Worm (Caenorhabditis elegans): ENCODE measurements around the gene F25D1.8.

Gene F25D1.8

ce11 chrV:10578226-10578625 is 39.0 kb downstream of the F25D1.8 start, which contains the start of gene mics-1:
mics-1 (minus strand) TSS chrV:10578326.
- TF ChIP-seq sox-2 (GFP tag; IDR thresholded peaks at IDR 0.05) (no peak), ceh-45 (GFP tag; IDR thresholded peaks at IDR 0.05) (no peak), ref-2 (tag; optimal IDR thresholded peaks at IDR 0.05) (no peak), fax-1 (tag; optimal IDR thresholded peaks at IDR 0.05) (no peak)

ce11 chrV:10578938-10579337 is 39.7 kb downstream of the F25D1.8 start, which contains the start of the genes erh-1 and lpd-9:
erh-1 (minus strand) TSS chrV:10579141.
lpd-9 (plus strand) TSS chrV:10579305.
- TF ChIP-seq elt-2 (tag; optimal IDR thresholded peaks at IDR 0.05), result peak; percentile 68
- peak; percentile 20 for TF ChIP-seq ceh-18 (tag; optimal IDR thresholded peaks at IDR 0.05)
- peak; percentile 15 for TF ChIP-seq unc-42 (tag; optimal IDR thresholded peaks at IDR 0.05)
- no peak for TF ChIP-seq C38D4.7 (GFP tag; optimal IDR thresholded peaks at IDR 0.05)
- no peak for TF ChIP-seq tbx-2 (tag; optimal IDR thresholded peaks at IDR 0.05)
- peak; percentile 26 for TF ChIP-seq che-1 (tag; optimal IDR thresholded peaks at IDR 0.05)
- TF ChIP-seq ztf-16 (tag; optimal IDR thresholded peaks at IDR 0.05), result peak; percentile 29
- TF ChIP-seq hlh-8 (tag; optimal IDR thresholded peaks at IDR 0.05), result no peak
- no peak for TF ChIP-seq K02D7.2 (tag; optimal IDR thresholded peaks at IDR 0.05)
- no peak for TF ChIP-seq hlh-6 (tag; optimal IDR thresholded peaks at IDR 0.05)
- TF ChIP-seq C08G9.2 (tag; optimal IDR thresholded peaks at IDR 0.05), result no peak
- TF ChIP-seq ceh-2 (tag; optimal IDR thresholded peaks at IDR 0.05), result peak; percentile 37
- peak; percentile 12 for TF ChIP-seq pax-1 (tag; optimal IDR thresholded peaks at IDR 0.05)
- TF ChIP-seq unc-86 (tag; optimal IDR thresholded peaks at IDR 0.05), result peak; percentile 23
- no peak for TF ChIP-seq madf-2 (tag; optimal IDR thresholded peaks at IDR 0.05)
- no peak for TF ChIP-seq pros-1 (tag; optimal IDR thresholded peaks at IDR 0.05)
- TF ChIP-seq ceh-45 (GFP tag; IDR thresholded peaks at IDR 0.05), result no peak
- no peak for TF ChIP-seq ceh-48 (tag; optimal IDR thresholded peaks at IDR 0.05)
- TF ChIP-seq dmd-4 (tag; optimal IDR thresholded peaks at IDR 0.05; ENCODE audit: borderline replicate concordance), result no peak
- peak; percentile 43 for TF ChIP-seq ceh-14 (tag; optimal IDR thresholded peaks at IDR 0.05)
- peak; percentile 25 for TF ChIP-seq ref-2 (tag; optimal IDR thresholded peaks at IDR 0.05)
- TF ChIP-seq zip-5 (tag; optimal IDR thresholded peaks at IDR 0.05), result peak; percentile 8
- peak; percentile 44 for TF ChIP-seq nfya-1 (tag; optimal IDR thresholded peaks at IDR 0.05)
- no peak for TF ChIP-seq ceh-24 (tag; optimal IDR thresholded peaks at IDR 0.05)
- TF ChIP-seq hlh-13 (GFP tag; optimal IDR thresholded peaks at IDR 0.05), result no peak
- TF ChIP-seq Y22D7AL.16 (tag; optimal IDR thresholded peaks at IDR 0.05), result peak; percentile 11

- TF ChIP-seq eyg-1 (tag; optimal IDR thresholded peaks at IDR 0.05) (no peak), ceh-34 (tag; optimal IDR thresholded peaks at IDR 0.05) (no peak), elt-2 (tag; optimal IDR thresholded peaks at IDR 0.05) (peak; percentile 4), fkh-10 (GFP tag; optimal IDR thresholded peaks at IDR 0.05) (no peak)
Observed at ce11 chrV:10580638-10581037, 41.4 kb downstream of the F25D1.8 start.

- no peak for TF ChIP-seq ztf-16 (tag; optimal IDR thresholded peaks at IDR 0.05)
- no peak for TF ChIP-seq Y22D7AL.16 (tag; optimal IDR thresholded peaks at IDR 0.05)
- no peak for TF ChIP-seq lin-11 (tag; optimal IDR thresholded peaks at IDR 0.05)
- TF ChIP-seq nhr-11 (tag; optimal IDR thresholded peaks at IDR 0.05), result no peak
- no peak for TF ChIP-seq pros-1 (tag; optimal IDR thresholded peaks at IDR 0.05)
- no peak for TF ChIP-seq tbx-2 (tag; optimal IDR thresholded peaks at IDR 0.05)
- TF ChIP-seq pat-9 (tag; optimal IDR thresholded peaks at IDR 0.05), result no peak
- TF ChIP-seq lim-6 (tag; optimal IDR thresholded peaks at IDR 0.05), result no peak
- TF ChIP-seq C08G9.2 (tag; optimal IDR thresholded peaks at IDR 0.05), result no peak
- no peak for TF ChIP-seq fkh-10 (GFP tag; optimal IDR thresholded peaks at IDR 0.05)
Observed at ce11 chrV:10581837-10582300, 42.7 kb downstream of the F25D1.8 start, which contains the start of gene T21C9.6. T21C9.6 (plus strand) TSS chrV:10581887.

ce11 chrV:10588694-10589093 is 49.5 kb downstream of the F25D1.8 start, which contains the start of gene srg-32:
srg-32 (minus strand) TSS chrV:10588794.
- TF ChIP-seq unc-42 (tag; optimal IDR thresholded peaks at IDR 0.05), result no peak
- no peak for TF ChIP-seq che-1 (tag; optimal IDR thresholded peaks at IDR 0.05)
- TF ChIP-seq pag-3 (tag; optimal IDR thresholded peaks at IDR 0.05; ENCODE audit: borderline replicate concordance), result no peak
- no peak for TF ChIP-seq fkh-10 (GFP tag; optimal IDR thresholded peaks at IDR 0.05)
- no peak for TF ChIP-seq hlh-15 (tag; optimal IDR thresholded peaks at IDR 0.05)
- no peak for TF ChIP-seq unc-3 (GFP tag; conservative IDR thresholded peaks at IDR 0.05)
- no peak for TF ChIP-seq unc-3 (tag; optimal IDR thresholded peaks at IDR 0.05)
- no peak for TF ChIP-seq eyg-1 (tag; optimal IDR thresholded peaks at IDR 0.05)
- no peak for TF ChIP-seq hlh-13 (GFP tag; optimal IDR thresholded peaks at IDR 0.05)
- no peak for TF ChIP-seq pqm-1 (tag; optimal IDR thresholded peaks at IDR 0.05)

All from whole organism, late embryonic.